Fruit fly (Drosophila melanogaster) whole organism, embryonic: ENCODE results near the gene inc.

Source experiments
- Atf3 ChIP-seq: fragments of 200-800 bp; sonication (Bioruptor generic); optimal IDR thresholded peaks from 3 replicates; lab custom pipeline; 2016; ENCODE audit warnings: missing biosample characterization, missing genetic modification characterization
- Bdp1 ChIP-seq: fragments of 200-800 bp; sonication (Bioruptor generic); optimal IDR thresholded peaks from 3 replicates; lab custom pipeline; 2016; ENCODE audit warnings: missing biosample characterization, missing genetic modification characterization
- CG12104 ChIP-seq: fragments of 200-800 bp; sonication (Bioruptor generic); optimal IDR thresholded peaks from 3 replicates; lab custom pipeline; 2016; ENCODE audit warnings: missing biosample characterization, missing genetic modification characterization
- CG17328 ChIP-seq: fragments of 200-800 bp; sonication (Bioruptor generic); IDR thresholded peaks from 2 replicates; pipeline ENCODE4 v1.3.6; 2022; ENCODE audit warnings: missing biosample characterization, missing genetic modification characterization
- CG17568 ChIP-seq: fragments of 200-800 bp; sonication (Bioruptor generic); optimal IDR thresholded peaks from 2 replicates; lab custom pipeline; 2018; ENCODE audit warnings: missing biosample characterization, mild to moderate bottlenecking, missing genetic modification characterization, moderate library complexity
- CG3163 ChIP-seq: fragments of 200-800 bp; sonication (Bioruptor generic); optimal IDR thresholded peaks from 3 replicates; lab custom pipeline; 2016; ENCODE audit warnings: missing biosample characterization, missing genetic modification characterization
- Myb ChIP-seq: fragments of 200-800 bp; sonication (Bioruptor generic); optimal IDR thresholded peaks from 2 replicates; lab custom pipeline; 2016; ENCODE audit warnings: missing biosample characterization, missing genetic modification characterization
- Neu2 ChIP-seq: fragments of 200-800 bp; sonication (Bioruptor generic); optimal IDR thresholded peaks from 3 replicates; lab custom pipeline; 2016; ENCODE audit warnings: missing biosample characterization, missing genetic modification characterization, borderline replicate concordance
- Side ChIP-seq: fragments of 200-800 bp; sonication (Bioruptor generic); optimal IDR thresholded peaks from 2 replicates; lab custom pipeline; 2016; ENCODE audit warnings: missing biosample characterization, missing genetic modification characterization
- az2 ChIP-seq: fragments of 200-800 bp; sonication (Bioruptor generic); optimal IDR thresholded peaks from 3 replicates; lab custom pipeline; 2016; ENCODE audit warnings: missing biosample characterization, missing genetic modification characterization
- h ChIP-seq: fragments of >200 bp; optimal IDR thresholded peaks from 2 replicates; lab custom pipeline; 2017
- hkb ChIP-seq, 2 experiments: fragments of 200-800 bp in 1 of 2; fragments of >200 bp in 1 of 2; sonication (Bioruptor generic) in 1 of 2; IDR thresholded peaks in 1 of 2; optimal IDR thresholded peaks in 1 of 2; 2 replicates each; pipeline versions ENCODE4 v1.3.6 to Lab custom; 2017 to 2022; ENCODE audit warnings: missing biosample characterization in 1 of 2, missing genetic modification characterization in 1 of 2
- pan ChIP-seq, 4 experiments: fragments of >200 bp in 3 of 4; fragments of 200-800 bp in 1 of 4; sonication (Bioruptor generic) in 1 of 4; optimal IDR thresholded peaks in 3 of 4; IDR thresholded peaks in 1 of 4; 2 replicates each; pipeline versions ENCODE4 v1.3.6 to Lab custom; 2017 to 2022; ENCODE audit warnings: missing biosample characterization in 2 of 4, missing genetic modification characterization in 2 of 4, mixed read lengths in 1 of 4

dm6 chrX:1454837-1455236 is 28.4 kb upstream of the inc start:
- TF ChIP-seq h (lab: Kevin White, UChicago) (no peak), CG12104 (no peak), CG3163 (GFP tag; lab: Kevin White, UChicago) (no peak), Bdp1 (GFP tag; lab: Kevin White, UChicago) (no peak), Side (no peak), az2 (GFP tag; lab: Kevin White, UChicago) (no peak), CG17568 (GFP tag; lab: Kevin White, UChicago) (no peak), Atf3 (GFP tag; lab: Kevin White, UChicago) (no peak), Neu2 (GFP tag; lab: Kevin White, UChicago) (no peak), CG17328 (no peak), Myb (GFP tag; lab: Kevin White, UChicago) (no peak), hkb (optimal IDR thresholded peaks at IDR 0.05; lab: Kevin White, UChicago) (no peak), hkb (GFP tag; IDR thresholded peaks at IDR 0.05; lab: Robert Waterston, UW) (no peak), pan (optimal IDR thresholded peaks at IDR 0.05; lab: Kevin White, UChicago) (no peak), pan (GFP tag; optimal IDR thresholded peaks at IDR 0.05 in 1 of 2, IDR thresholded peaks at IDR 0.05 in 1 of 2) (no peak)
